Fruit fly (Drosophila melanogaster) whole organism, prepupa: ENCODE data around the gene CG33669.

ENCODE experiments used
- Blimp-1 ChIP-seq: fragments of 200-800 bp; sonication (Bioruptor generic); optimal IDR thresholded peaks from 3 replicates; lab custom pipeline; 2017; ENCODE audit warnings: missing biosample characterization, missing genetic modification characterization, mild to moderate bottlenecking, moderate library complexity, missing genetic modification reagents
- CG11762 ChIP-seq: fragments of 200-800 bp; sonication (Bioruptor generic); optimal IDR thresholded peaks from 3 replicates; lab custom pipeline; 2016; ENCODE audit warnings: missing biosample characterization, missing genetic modification characterization; ENCODE audit not compliant: insufficient read depth
- CG1621 ChIP-seq: fragments of 200-800 bp; sonication (Bioruptor generic); optimal IDR thresholded peaks from 3 replicates; lab custom pipeline; 2018; ENCODE audit warnings: missing biosample characterization, mild to moderate bottlenecking, missing genetic modification characterization
- CG16779 ChIP-seq: fragments of 200-800 bp; sonication (Bioruptor generic); optimal IDR thresholded peaks from 3 replicates; lab custom pipeline; 2017; ENCODE audit warnings: missing biosample characterization, mild to moderate bottlenecking, missing genetic modification characterization
- CG31627 ChIP-seq: fragments of 200-800 bp; sonication (Bioruptor generic); optimal IDR thresholded peaks from 3 replicates; lab custom pipeline; 2016; ENCODE audit warnings: missing biosample characterization, missing genetic modification characterization
- CG32006 ChIP-seq: fragments of 200-800 bp; sonication (Bioruptor generic); optimal IDR thresholded peaks from 3 replicates; lab custom pipeline; 2017; ENCODE audit warnings: missing biosample characterization, mild to moderate bottlenecking, missing genetic modification characterization
- CG6163 ChIP-seq: fragments of 200-800 bp; sonication (Bioruptor generic); IDR thresholded peaks from 3 replicates; pipeline ENCODE4 v1.3.6; 2022; ENCODE audit warnings: missing biosample characterization, missing genetic modification characterization
- CG6276 ChIP-seq: fragments of 200-800 bp; sonication (Bioruptor generic); optimal IDR thresholded peaks from 2 replicates; lab custom pipeline; 2017; ENCODE audit warnings: missing biosample characterization, mild to moderate bottlenecking, missing genetic modification characterization
- CG6792 ChIP-seq: fragments of 200-800 bp; sonication (Bioruptor generic); optimal IDR thresholded peaks from 3 replicates; lab custom pipeline; 2016; ENCODE audit warnings: missing biosample characterization, missing genetic modification characterization
- CG6808 ChIP-seq: fragments of 200-800 bp; sonication (Bioruptor generic); optimal IDR thresholded peaks from 3 replicates; lab custom pipeline; 2017; ENCODE audit warnings: missing biosample characterization, missing genetic modification characterization, mild to moderate bottlenecking, moderate library complexity, missing genetic modification reagents
- CG6854 ChIP-seq: fragments of 200-800 bp; sonication (Bioruptor generic); optimal IDR thresholded peaks from 2 replicates; lab custom pipeline; 2017; ENCODE audit warnings: missing biosample characterization, mild to moderate bottlenecking, missing genetic modification characterization
- CG8119 ChIP-seq: fragments of 200-800 bp; sonication (Bioruptor generic); IDR thresholded peaks from 3 replicates; pipeline ENCODE4 v1.3.6; 2022; ENCODE audit warnings: missing biosample characterization, missing genetic modification characterization
- CG8632 ChIP-seq: fragments of 200-800 bp; sonication (Bioruptor generic); optimal IDR thresholded peaks from 3 replicates; lab custom pipeline; 2016; ENCODE audit warnings: missing biosample characterization, missing genetic modification characterization
- Eip75B ChIP-seq: fragments of 200-800 bp; sonication (Bioruptor generic); optimal IDR thresholded peaks from 3 replicates; lab custom pipeline; 2016; ENCODE audit warnings: missing biosample characterization, missing genetic modification characterization
- Eip78C ChIP-seq: fragments of 200-800 bp; sonication (Bioruptor generic); peaks from one replicate; lab custom pipeline; 2016; ENCODE audit warnings: missing biosample characterization, missing genetic modification characterization
- Gug ChIP-seq: fragments of 200-800 bp; sonication (Bioruptor generic); IDR thresholded peaks from 2 replicates; pipeline ENCODE4 v1.3.6; 2022; ENCODE audit warnings: missing biosample characterization, missing genetic modification characterization
- Hr38 ChIP-seq: sonication (Bioruptor generic); optimal IDR thresholded peaks from 2 replicates; lab custom pipeline; 2016; ENCODE audit warnings: missing biosample characterization, missing genetic modification characterization
- Hr39 ChIP-seq: fragments of 200-800 bp; sonication (Bioruptor generic); optimal IDR thresholded peaks from 2 replicates; lab custom pipeline; 2016; ENCODE audit warnings: missing biosample characterization, missing genetic modification characterization
- Lpt ChIP-seq: fragments of 200-800 bp; sonication (Bioruptor generic); optimal IDR thresholded peaks from 3 replicates; lab custom pipeline; 2016; ENCODE audit warnings: missing biosample characterization, missing genetic modification characterization
- Met ChIP-seq: fragments of 200-800 bp; sonication (Bioruptor generic); optimal IDR thresholded peaks from 3 replicates; lab custom pipeline; 2016; ENCODE audit warnings: missing biosample characterization, missing genetic modification characterization
- Sox14 ChIP-seq: fragments of 200-800 bp; sonication (Bioruptor generic); optimal IDR thresholded peaks from 3 replicates; lab custom pipeline; 2016; ENCODE audit warnings: missing biosample characterization, missing genetic modification characterization
- dac ChIP-seq: fragments of 200-800 bp; sonication (Bioruptor generic); optimal IDR thresholded peaks from 2 replicates; lab custom pipeline; 2017; ENCODE audit warnings: missing biosample characterization, mild to moderate bottlenecking, missing genetic modification characterization
- dsx ChIP-seq: fragments of 200-800 bp; optimal IDR thresholded peaks from 3 replicates; lab custom pipeline; 2019; ENCODE audit warnings: missing biosample characterization, mild to moderate bottlenecking, missing genetic modification characterization, moderate library complexity; ENCODE audit not compliant: poor library complexity, severe bottlenecking
- eg ChIP-seq: fragments of 200-800 bp; sonication (Bioruptor generic); IDR thresholded peaks from 3 replicates; pipeline ENCODE4 v1.3.6; 2022; ENCODE audit warnings: missing biosample characterization, missing genetic modification characterization
- fd59A ChIP-seq: fragments of 200-800 bp; sonication (Bioruptor generic); optimal IDR thresholded peaks from 2 replicates; lab custom pipeline; 2017; ENCODE audit warnings: missing biosample characterization, mild to moderate bottlenecking, missing genetic modification characterization, missing genetic modification reagents
- fkh ChIP-seq: fragments of 200-800 bp; sonication (Bioruptor generic); optimal IDR thresholded peaks from 3 replicates; lab custom pipeline; 2017; ENCODE audit warnings: missing biosample characterization, mild to moderate bottlenecking, missing genetic modification characterization, moderate library complexity
- lz ChIP-seq: fragments of 200-800 bp; sonication (Bioruptor generic); optimal IDR thresholded peaks from 3 replicates; lab custom pipeline; 2016; ENCODE audit warnings: missing biosample characterization, missing genetic modification characterization
- net ChIP-seq: fragments of 200-800 bp; sonication (Bioruptor generic); optimal IDR thresholded peaks from 3 replicates; lab custom pipeline; 2016; ENCODE audit warnings: missing biosample characterization, missing genetic modification characterization
- pdm3 ChIP-seq: fragments of 200-800 bp; sonication (Bioruptor generic); optimal IDR thresholded peaks from 3 replicates; lab custom pipeline; 2016; ENCODE audit warnings: missing biosample characterization, missing genetic modification characterization
- spab ChIP-seq: fragments of 200-800 bp; sonication (Bioruptor generic); optimal IDR thresholded peaks from 2 replicates; lab custom pipeline; 2017; ENCODE audit warnings: missing biosample characterization, mild to moderate bottlenecking, missing genetic modification characterization, missing genetic modification reagents
- ss ChIP-seq, 2 experiments: fragments of 200-800 bp; sonication (Bioruptor generic); optimal IDR thresholded peaks; 2 replicates in 1 of 2; 3 replicates in 1 of 2; lab custom pipeline; 2017 to 2018; ENCODE audit warnings: mild to moderate bottlenecking in 2 of 2, missing biosample characterization in 2 of 2, missing genetic modification characterization in 2 of 2, moderate library complexity in 1 of 2
- svp ChIP-seq: fragments of 200-800 bp; sonication (Bioruptor generic); peaks from one replicate; lab custom pipeline; 2016; ENCODE audit warnings: missing biosample characterization, missing genetic modification characterization
- topi ChIP-seq: fragments of 200-800 bp; sonication (Bioruptor generic); optimal IDR thresholded peaks from 3 replicates; lab custom pipeline; 2016; ENCODE audit warnings: missing biosample characterization, missing genetic modification characterization
- vri ChIP-seq: fragments of 200-800 bp; sonication (Bioruptor generic); optimal IDR thresholded peaks from 3 replicates; lab custom pipeline; 2016; ENCODE audit warnings: missing biosample characterization, mild to moderate bottlenecking, missing genetic modification characterization

CG33669 gene

dm6 chrX:6366357-6366691 is 33.6 kb downstream of the CG33669 start (continued):
- TF ChIP-seq Hr38 (GFP tag; lab: Kevin White, UChicago) (peak; percentile 83), CG32006 (GFP tag; lab: Kevin White, UChicago) (peak; percentile 93), Hr39 (GFP tag; lab: Kevin White, UChicago) (peak; percentile 97), CG6792 (GFP tag; lab: Kevin White, UChicago) (peak; percentile 90), net (GFP tag; lab: Kevin White, UChicago) (peak; percentile 89), lz (GFP tag; lab: Kevin White, UChicago) (peak; percentile 96), spab (GFP tag; lab: Kevin White, UChicago) (peak; percentile 62), ss (GFP tag; optimal IDR thresholded peaks at IDR 0.05; lab: Kevin White, UChicago) (peak; percentile 41 to 70), CG11762 (peak; percentile 69), Met (peak; percentile 94), Blimp-1 (GFP tag; lab: Kevin White, UChicago) (peak; percentile 76), fd59A (peak; percentile 60), CG16779 (tag; lab: Kevin White, UChicago) (peak; percentile 84), CG6276 (peak; percentile 91), dac (GFP tag; lab: Kevin White, UChicago) (peak; percentile 87)

dm6 chrX:6365632-6366356 is 34.1 kb downstream of the CG33669 start, which contains the start of the genes swa and Marf:
TSS of gene swa (minus strand) at chrX:6365708.
TSS of gene Marf (plus strand) at chrX:6365949.
- TF ChIP-seq vri (GFP tag; lab: Kevin White, UChicago) (peak; percentile 84), CG8632 (GFP tag; lab: Kevin White, UChicago) (no peak), fkh (GFP tag; lab: Kevin White, UChicago) (peak; percentile 75), CG1621 (tag; lab: Kevin White, UChicago) (no peak), CG6808 (GFP tag; lab: Kevin White, UChicago) (no peak), Eip78C (GFP tag; lab: Kevin White, UChicago) (peak; percentile 48), CG16779 (tag; lab: Kevin White, UChicago) (no peak), CG6163 (GFP tag; lab: Robert Waterston, UW) (no peak)

- TF ChIP-seq Hr38 (GFP tag; lab: Kevin White, UChicago) (no peak), dsx (GFP tag; lab: Kevin White, UChicago) (no peak), dac (GFP tag; lab: Kevin White, UChicago) (no peak), CG6854 (GFP tag; lab: Kevin White, UChicago) (no peak), CG6792 (GFP tag; lab: Kevin White, UChicago) (no peak)
These were observed 38.7 kb downstream of the CG33669 start for dm6 chrX:6361215-6361614.

dm6 chrX:6358198-6358597 is 41.7 kb downstream of the CG33669 start:
- TF ChIP-seq Lpt (GFP tag; lab: Kevin White, UChicago) (no peak), vri (GFP tag; lab: Kevin White, UChicago) (peak; percentile 97), CG8119 (GFP tag; lab: Robert Waterston, UW) (no peak), svp (peak; percentile 58), CG11762 (no peak)

- TF ChIP-seq Gug (GFP tag; lab: Robert Waterston, UW) (no peak), ss (GFP tag; optimal IDR thresholded peaks at IDR 0.05; lab: Kevin White, UChicago) (no peak), CG8632 (GFP tag; lab: Kevin White, UChicago) (no peak), svp (peak; percentile 60), eg (GFP tag; lab: Robert Waterston, UW) (peak; percentile 41; the same call in 1 of the 3 replicates), Eip78C (GFP tag; lab: Kevin White, UChicago) (peak; percentile 19), CG31627 (GFP tag; lab: Kevin White, UChicago) (no peak), topi (GFP tag; lab: Kevin White, UChicago) (no peak), Sox14 (no peak), CG6808 (GFP tag; lab: Kevin White, UChicago) (no peak), Lpt (GFP tag; lab: Kevin White, UChicago) (no peak), pdm3 (GFP tag; lab: Kevin White, UChicago) (no peak), Eip75B (GFP tag; lab: Kevin White, UChicago) (no peak)
- TF ChIP-seq, all 60 proteins: peak for 3
These were observed 42.4 kb downstream of the CG33669 start for dm6 chrX:6357456-6358007.
